Worm (Caenorhabditis elegans) whole organism, L3 larva: Measurements from ENCODE around the gene ZK1098.12.
A peak's percentile ranks its signal among the peaks of the same experiment; 100 is the strongest.

Experiments used
- ama-1 ChIP-seq: fragments of 150-350 bp; optimal IDR thresholded peaks from 2 replicates; lab custom pipeline; 2018
- elt-3 ChIP-seq, 3 experiments: fragments of 150-350 bp in 1 of 3; sonication (generic microtip) in 2 of 3; optimal IDR thresholded peaks; 2 replicates in 2 of 3; 4 replicates in 1 of 3; lab custom pipeline; 2014 to 2017; ENCODE audit warnings: missing biosample characterization in 3 of 3, missing genetic modification characterization in 3 of 3
- mdl-1 ChIP-seq: fragments of 150-350 bp; optimal IDR thresholded peaks from 2 replicates; lab custom pipeline; 2014; ENCODE audit warnings: missing biosample characterization, missing genetic modification characterization
- nhr-12 ChIP-seq: fragments of 150-350 bp; optimal IDR thresholded peaks from 2 replicates; lab custom pipeline; 2014; ENCODE audit warnings: missing biosample characterization, missing genetic modification characterization
- nhr-237 ChIP-seq: fragments of 150-350 bp; optimal IDR thresholded peaks from 2 replicates; lab custom pipeline; 2014; ENCODE audit warnings: missing biosample characterization, missing genetic modification characterization
- nhr-76 ChIP-seq: fragments of 150-350 bp; sonication (generic microtip); optimal IDR thresholded peaks from 5 replicates; lab custom pipeline; 2014; ENCODE audit warnings: missing biosample characterization, missing genetic modification characterization

DNA sequence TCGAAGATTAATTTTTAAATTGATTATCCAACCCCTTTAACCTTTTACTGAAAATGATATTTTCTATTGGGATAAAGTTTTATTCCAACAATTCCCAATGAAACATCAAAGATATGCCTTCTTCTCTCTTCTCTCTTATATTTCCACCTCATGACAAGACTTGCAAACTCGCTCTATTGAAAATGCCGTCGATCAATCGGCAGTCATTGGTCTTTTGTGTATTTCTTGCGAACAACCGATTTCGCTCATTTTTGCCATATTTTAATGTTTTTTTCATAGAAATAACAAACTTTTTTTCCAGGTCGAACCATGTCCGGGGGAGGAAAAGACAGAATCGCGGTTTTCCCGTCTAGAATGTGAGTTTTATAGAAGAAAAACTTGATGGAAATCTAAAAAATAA is 37.1 kb upstream of the ZK1098.12 start, which contains the start of gene vha-14:
- no peak for TF ChIP-seq elt-3 (tag; optimal IDR thresholded peaks at IDR 0.05; lab: Kevin White, UChicago)
- no peak for TF ChIP-seq mdl-1
- no peak for TF ChIP-seq nhr-76 (tag; lab: Kevin White, UChicago)
- TF ChIP-seq nhr-12 (tag; lab: Kevin White, UChicago), result no peak
- TF ChIP-seq nhr-237, result no peak
- TF ChIP-seq ama-1, result peak; percentile 3
